Fruit fly (Drosophila melanogaster) whole organism, prepupa: Measurements from ENCODE around the gene zye.

Source experiments
- Blimp-1 ChIP-seq: fragments of 200-800 bp; sonication (Bioruptor generic); optimal IDR thresholded peaks from 3 replicates; lab custom pipeline; 2017; ENCODE audit warnings: missing biosample characterization, missing genetic modification characterization, mild to moderate bottlenecking, moderate library complexity, missing genetic modification reagents
- CG10669 ChIP-seq: fragments of 200-800 bp; sonication (Bioruptor generic); optimal IDR thresholded peaks from 3 replicates; lab custom pipeline; 2018; ENCODE audit warnings: missing biosample characterization, mild to moderate bottlenecking, missing genetic modification characterization, moderate library complexity
- CG11762 ChIP-seq: fragments of 200-800 bp; sonication (Bioruptor generic); optimal IDR thresholded peaks from 3 replicates; lab custom pipeline; 2016; ENCODE audit warnings: missing biosample characterization, missing genetic modification characterization; ENCODE audit not compliant: insufficient read depth
- CG11902 ChIP-seq: fragments of 200-800 bp; sonication (Bioruptor generic); optimal IDR thresholded peaks from 3 replicates; lab custom pipeline; 2016; ENCODE audit warnings: missing biosample characterization, missing genetic modification characterization
- CG15336 ChIP-seq: fragments of 200-800 bp; sonication (Bioruptor generic); IDR thresholded peaks from 2 replicates; pipeline ENCODE4 v1.3.6; 2022; ENCODE audit warnings: missing biosample characterization, missing genetic modification characterization
- CG1621 ChIP-seq: fragments of 200-800 bp; sonication (Bioruptor generic); optimal IDR thresholded peaks from 3 replicates; lab custom pipeline; 2018; ENCODE audit warnings: missing biosample characterization, mild to moderate bottlenecking, missing genetic modification characterization
- CG16779 ChIP-seq: fragments of 200-800 bp; sonication (Bioruptor generic); optimal IDR thresholded peaks from 3 replicates; lab custom pipeline; 2017; ENCODE audit warnings: missing biosample characterization, mild to moderate bottlenecking, missing genetic modification characterization
- CG3032 ChIP-seq: fragments of 200-800 bp; optimal IDR thresholded peaks from 2 replicates; lab custom pipeline; 2019; ENCODE audit warnings: missing biosample characterization, mild to moderate bottlenecking, missing genetic modification characterization, moderate library complexity
- CG32006 ChIP-seq: fragments of 200-800 bp; sonication (Bioruptor generic); optimal IDR thresholded peaks from 3 replicates; lab custom pipeline; 2017; ENCODE audit warnings: missing biosample characterization, mild to moderate bottlenecking, missing genetic modification characterization
- CG4318 ChIP-seq: fragments of 200-800 bp; sonication (Bioruptor generic); optimal IDR thresholded peaks from 3 replicates; lab custom pipeline; 2017; ENCODE audit warnings: missing biosample characterization, mild to moderate bottlenecking, missing genetic modification characterization
- CG6163 ChIP-seq: fragments of 200-800 bp; sonication (Bioruptor generic); IDR thresholded peaks from 3 replicates; pipeline ENCODE4 v1.3.6; 2022; ENCODE audit warnings: missing biosample characterization, missing genetic modification characterization
- CG6276 ChIP-seq: fragments of 200-800 bp; sonication (Bioruptor generic); optimal IDR thresholded peaks from 2 replicates; lab custom pipeline; 2017; ENCODE audit warnings: missing biosample characterization, mild to moderate bottlenecking, missing genetic modification characterization
- CG8632 ChIP-seq: fragments of 200-800 bp; sonication (Bioruptor generic); optimal IDR thresholded peaks from 3 replicates; lab custom pipeline; 2016; ENCODE audit warnings: missing biosample characterization, missing genetic modification characterization
- Eip75B ChIP-seq: fragments of 200-800 bp; sonication (Bioruptor generic); optimal IDR thresholded peaks from 3 replicates; lab custom pipeline; 2016; ENCODE audit warnings: missing biosample characterization, missing genetic modification characterization
- Eip78C ChIP-seq: fragments of 200-800 bp; sonication (Bioruptor generic); peaks from one replicate; lab custom pipeline; 2016; ENCODE audit warnings: missing biosample characterization, missing genetic modification characterization
- Eip93F ChIP-seq: fragments of 200-800 bp; sonication (Bioruptor generic); optimal IDR thresholded peaks from 2 replicates; lab custom pipeline; 2016; ENCODE audit warnings: missing biosample characterization, mild to moderate bottlenecking, missing genetic modification characterization
- Ets21C ChIP-seq: fragments of 200-800 bp; sonication (Bioruptor generic); optimal IDR thresholded peaks from 3 replicates; lab custom pipeline; 2016; ENCODE audit warnings: missing biosample characterization, missing genetic modification characterization
- Ets96B ChIP-seq: fragments of 200-800 bp; optimal IDR thresholded peaks from 2 replicates; lab custom pipeline; 2019; ENCODE audit warnings: missing biosample characterization, mild to moderate bottlenecking, missing genetic modification characterization, moderate library complexity
- Hr39 ChIP-seq: fragments of 200-800 bp; sonication (Bioruptor generic); optimal IDR thresholded peaks from 2 replicates; lab custom pipeline; 2016; ENCODE audit warnings: missing biosample characterization, missing genetic modification characterization
- Hr4 ChIP-seq: fragments of 200-800 bp; sonication (Bioruptor generic); optimal IDR thresholded peaks from 3 replicates; lab custom pipeline; 2016; ENCODE audit warnings: missing biosample characterization, missing genetic modification characterization
- Lpt ChIP-seq: fragments of 200-800 bp; sonication (Bioruptor generic); optimal IDR thresholded peaks from 3 replicates; lab custom pipeline; 2016; ENCODE audit warnings: missing biosample characterization, missing genetic modification characterization
- Met ChIP-seq: fragments of 200-800 bp; sonication (Bioruptor generic); optimal IDR thresholded peaks from 3 replicates; lab custom pipeline; 2016; ENCODE audit warnings: missing biosample characterization, missing genetic modification characterization
- OdsH ChIP-seq: fragments of 200-800 bp; sonication (Bioruptor generic); optimal IDR thresholded peaks from 3 replicates; lab custom pipeline; 2016; ENCODE audit warnings: missing biosample characterization, missing genetic modification characterization
- Smox ChIP-seq: fragments of 200-800 bp; sonication (Bioruptor generic); optimal IDR thresholded peaks from 3 replicates; lab custom pipeline; 2016; ENCODE audit warnings: missing biosample characterization, missing genetic modification characterization
- Sox102F ChIP-seq: fragments of 200-800 bp; sonication (Bioruptor generic); optimal IDR thresholded peaks from 2 replicates; lab custom pipeline; 2016; ENCODE audit warnings: missing biosample characterization, mild to moderate bottlenecking, missing genetic modification characterization
- achi ChIP-seq: fragments of 200-800 bp; sonication (Bioruptor generic); optimal IDR thresholded peaks from 3 replicates; lab custom pipeline; 2016; ENCODE audit warnings: missing biosample characterization, missing genetic modification characterization
- acj6 ChIP-seq: fragments of 200-800 bp; sonication (Bioruptor generic); optimal IDR thresholded peaks from 3 replicates; lab custom pipeline; 2016; ENCODE audit warnings: missing biosample characterization, missing genetic modification characterization
- cyc ChIP-seq: fragments of 200-800 bp; sonication (Bioruptor generic); optimal IDR thresholded peaks from 3 replicates; lab custom pipeline; 2016; ENCODE audit warnings: missing biosample characterization, missing genetic modification characterization
- dac ChIP-seq: fragments of 200-800 bp; sonication (Bioruptor generic); optimal IDR thresholded peaks from 2 replicates; lab custom pipeline; 2017; ENCODE audit warnings: missing biosample characterization, mild to moderate bottlenecking, missing genetic modification characterization
- dsx ChIP-seq: fragments of 200-800 bp; optimal IDR thresholded peaks from 3 replicates; lab custom pipeline; 2019; ENCODE audit warnings: missing biosample characterization, mild to moderate bottlenecking, missing genetic modification characterization, moderate library complexity; ENCODE audit not compliant: poor library complexity, severe bottlenecking
- eg ChIP-seq: fragments of 200-800 bp; sonication (Bioruptor generic); IDR thresholded peaks from 3 replicates; pipeline ENCODE4 v1.3.6; 2022; ENCODE audit warnings: missing biosample characterization, missing genetic modification characterization
- esn ChIP-seq: fragments of 200-800 bp; sonication (Bioruptor generic); optimal IDR thresholded peaks from 2 replicates; lab custom pipeline; 2016; ENCODE audit warnings: missing biosample characterization, mild to moderate bottlenecking, missing genetic modification characterization, moderate library complexity
- fd59A ChIP-seq: fragments of 200-800 bp; sonication (Bioruptor generic); optimal IDR thresholded peaks from 2 replicates; lab custom pipeline; 2017; ENCODE audit warnings: missing biosample characterization, mild to moderate bottlenecking, missing genetic modification characterization, missing genetic modification reagents
- salr ChIP-seq, 2 experiments: fragments of 200-800 bp; sonication (Bioruptor generic); optimal IDR thresholded peaks; 3 replicates each; lab custom pipeline; 2016 to 2018; ENCODE audit warnings: missing biosample characterization in 2 of 2, missing genetic modification characterization in 2 of 2, mild to moderate bottlenecking in 1 of 2
- svp ChIP-seq: fragments of 200-800 bp; sonication (Bioruptor generic); peaks from one replicate; lab custom pipeline; 2016; ENCODE audit warnings: missing biosample characterization, missing genetic modification characterization
- topi ChIP-seq: fragments of 200-800 bp; sonication (Bioruptor generic); optimal IDR thresholded peaks from 3 replicates; lab custom pipeline; 2016; ENCODE audit warnings: missing biosample characterization, missing genetic modification characterization
- vri ChIP-seq: fragments of 200-800 bp; sonication (Bioruptor generic); optimal IDR thresholded peaks from 3 replicates; lab custom pipeline; 2016; ENCODE audit warnings: missing biosample characterization, mild to moderate bottlenecking, missing genetic modification characterization

The zye gene

dm6 chr3L:20403493-20404379 lies 9.7 kb upstream of the zye start (continued):
- peak; percentile 97 for TF ChIP-seq dsx (GFP tag; lab: Kevin White, UChicago)
- TF ChIP-seq Sox102F (GFP tag; lab: Kevin White, UChicago), result peak; percentile 51
- TF ChIP-seq fd59A (GFP tag; lab: Kevin White, UChicago), result peak; percentile 74
- TF ChIP-seq Eip75B (GFP tag; lab: Kevin White, UChicago), result peak; percentile 69
- peak; percentile 57 for TF ChIP-seq acj6 (GFP tag; lab: Kevin White, UChicago)
- peak; percentile 5 for TF ChIP-seq CG6276
- TF ChIP-seq svp (GFP tag; lab: Kevin White, UChicago), result peak; percentile 93
- peak; percentile 67 for TF ChIP-seq CG3032 (tag; lab: Kevin White, UChicago)
- TF ChIP-seq Hr4 (GFP tag; lab: Kevin White, UChicago), result peak; percentile 40
- no peak; the same call in 1 of the 2 replicates for TF ChIP-seq CG15336 (GFP tag; lab: Robert Waterston, UW)
- peak; percentile 82 for TF ChIP-seq Met (GFP tag; lab: Kevin White, UChicago)
- TF ChIP-seq Smox, result peak; percentile 58
- peak; percentile 59 for TF ChIP-seq CG8632
- peak; percentile 30 for TF ChIP-seq CG4318
- peak; percentile 62 for TF ChIP-seq Blimp-1
- peak; percentile 63 for TF ChIP-seq OdsH (GFP tag; lab: Kevin White, UChicago)
- peak; percentile 47 for TF ChIP-seq Ets96B
- TF ChIP-seq Eip78C (GFP tag; lab: Kevin White, UChicago), result peak; percentile 93
- peak; percentile 74 for TF ChIP-seq Ets21C (GFP tag; lab: Kevin White, UChicago)
- TF ChIP-seq CG11902, result peak; percentile 67
- TF ChIP-seq Hr39 (GFP tag; lab: Kevin White, UChicago), result peak; percentile 81
- TF ChIP-seq eg (GFP tag; lab: Robert Waterston, UW), result 0 out of 3 replicates have a peak, but pooled peaks have one; percentile 5
- TF ChIP-seq CG32006 (GFP tag; lab: Kevin White, UChicago), result peak; percentile 68
- no peak for TF ChIP-seq CG11762 (GFP tag; lab: Kevin White, UChicago)
- TF ChIP-seq cyc (GFP tag; lab: Kevin White, UChicago), result peak; percentile 52
- peak; percentile 63 for TF ChIP-seq CG10669 (GFP tag; lab: Kevin White, UChicago)
- TF ChIP-seq Lpt (GFP tag; lab: Kevin White, UChicago), result no peak
- peak; percentile 37 for TF ChIP-seq Eip93F (GFP tag; lab: Kevin White, UChicago)
- TF ChIP-seq, all 60 proteins: peak for 48

dm6 chr3L:20404515-20404914 lies 8.9 kb upstream of the zye start:
- TF ChIP-seq CG6163 (GFP tag; lab: Robert Waterston, UW) (no peak), topi (GFP tag; lab: Kevin White, UChicago) (no peak), Eip93F (GFP tag; lab: Kevin White, UChicago) (no peak), salr (GFP tag; optimal IDR thresholded peaks at IDR 0.05; lab: Kevin White, UChicago) (no peak), svp (GFP tag; lab: Kevin White, UChicago) (peak; percentile 4), Eip78C (GFP tag; lab: Kevin White, UChicago) (peak; percentile 5), esn (GFP tag; lab: Kevin White, UChicago) (no peak), CG16779 (tag; lab: Kevin White, UChicago) (no peak), eg (GFP tag; lab: Robert Waterston, UW) (no peak)

dm6 chr3L:20405337-20405887 lies 8.0 kb upstream of the zye start:
- no peak for TF ChIP-seq Hr4 (GFP tag; lab: Kevin White, UChicago)
- no peak for TF ChIP-seq CG1621 (tag; lab: Kevin White, UChicago)
- TF ChIP-seq dac (GFP tag; lab: Kevin White, UChicago), result no peak
- no peak for TF ChIP-seq achi (GFP tag; lab: Kevin White, UChicago)
- TF ChIP-seq CG11902, result no peak
- TF ChIP-seq Blimp-1, result no peak
- no peak for TF ChIP-seq vri
- no peak for TF ChIP-seq Ets21C (GFP tag; lab: Kevin White, UChicago)
